Worm (Caenorhabditis elegans): ENCODE measurements around the gene lido-9.

The lido-9 gene

DNA sequence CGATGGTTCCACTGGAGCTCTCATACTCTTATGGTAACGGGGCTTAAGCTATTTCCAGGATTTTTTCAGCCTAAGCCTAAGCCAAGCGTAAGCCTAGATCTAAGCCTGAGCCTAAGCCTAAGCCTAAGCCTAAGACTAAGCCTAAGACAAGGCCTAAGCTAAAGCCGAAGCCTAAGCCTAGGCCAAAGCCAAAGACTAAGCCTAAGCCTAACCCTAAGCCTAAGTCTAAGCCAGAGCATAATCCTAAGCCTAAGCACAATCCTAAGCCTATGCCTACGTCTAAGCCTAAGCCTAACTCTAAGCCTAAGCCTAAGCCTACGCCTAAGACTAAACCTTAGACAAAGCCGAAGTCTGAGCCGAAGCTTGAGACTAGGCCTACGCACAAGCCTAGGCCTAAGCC, 48.4 kb downstream of the lido-9 start:
- TF ChIP-seq attf-4 (tag; optimal IDR thresholded peaks at IDR 0.05), result no peak

DNA sequence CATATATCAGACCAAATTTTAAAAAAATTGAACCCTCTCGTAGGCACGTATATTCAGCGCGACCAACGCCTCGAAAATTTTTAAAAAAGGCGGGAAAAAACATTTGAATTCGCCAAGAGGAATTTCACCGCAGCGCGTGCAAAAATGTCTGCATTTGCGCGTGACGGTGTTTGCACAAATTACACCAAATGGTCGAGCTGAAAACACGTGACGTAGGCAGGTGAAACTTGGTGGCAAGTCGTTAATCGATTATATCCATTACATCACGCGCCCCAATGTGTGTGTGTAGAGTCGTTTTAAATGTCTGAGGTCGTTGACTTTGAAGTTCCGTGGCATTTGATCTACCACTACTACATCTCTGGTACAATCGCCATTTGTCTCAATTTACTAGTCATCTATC, 50.1 kb downstream of the lido-9 start, which contains the start of gene sri-31:
sri-31 (plus strand) TSS at position 301 of the 400 bp plus-strand sequence.
- TF ChIP-seq Y48G9A.11 (GFP tag; IDR thresholded peaks at IDR 0.05) (0 out of 2 replicates have a peak, but pooled peaks have one; percentile 7), aha-1 (tag) (no peak)

DNA sequence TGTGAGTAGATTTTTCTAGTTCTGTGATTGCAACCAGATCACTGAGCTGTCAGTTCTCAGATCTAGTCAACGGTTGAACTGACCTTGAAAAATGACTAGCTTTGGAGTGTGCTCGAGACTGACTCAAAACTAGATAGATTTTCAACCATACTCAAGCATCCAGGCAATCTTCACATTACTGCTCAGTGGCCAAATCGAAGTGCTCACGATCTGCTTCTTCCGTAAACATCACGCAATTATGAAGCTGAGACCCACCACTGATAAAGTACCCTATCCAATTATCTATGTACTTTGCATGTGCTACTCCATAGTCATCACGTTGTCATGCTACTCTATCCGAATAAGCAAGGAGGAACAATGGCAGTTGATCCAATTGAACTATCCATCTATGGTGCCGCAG, 50.8 kb downstream of the lido-9 start:
- no peak for TF ChIP-seq dmd-9 (GFP tag; IDR thresholded peaks at IDR 0.05)
- TF ChIP-seq unc-62 (GFP tag; optimal IDR thresholded peaks at IDR 0.05 in 1 of 2), result peak in 1 of 2 experiments; percentile 94
- TF ChIP-seq unc-62 (tag; optimal IDR thresholded peaks at IDR 0.05), result no peak
- TF ChIP-seq daf-8 (GFP tag; IDR thresholded peaks at IDR 0.05), result no peak
- TF ChIP-seq gei-8 (GFP tag; optimal IDR thresholded peaks at IDR 0.05), result no peak
- TF ChIP-seq nhr-11 (tag; optimal IDR thresholded peaks at IDR 0.05), result no peak
- TF ChIP-seq ceh-32 (tag; optimal IDR thresholded peaks at IDR 0.05; ENCODE audit: poor library complexity), result no peak
- TF ChIP-seq mdt-29 (GFP tag; IDR thresholded peaks at IDR 0.05), result no peak
- no peak for TF ChIP-seq T26A8.4 (GFP tag; IDR thresholded peaks at IDR 0.05)
